Worm (Caenorhabditis elegans): ENCODE data around the gene symk-1.

- TF ChIP-seq nhr-90 (tag; optimal IDR thresholded peaks at IDR 0.05) (no peak), madf-3 (GFP tag; IDR thresholded peaks at IDR 0.05) (no peak), attf-6 (GFP tag; IDR thresholded peaks at IDR 0.05) (no peak), unc-62 (GFP tag; optimal IDR thresholded peaks at IDR 0.05) (no peak), pha-4 (tag; optimal IDR thresholded peaks at IDR 0.05) (no peak), ets-4 (GFP tag; optimal IDR thresholded peaks at IDR 0.05) (no peak), ama-1 (optimal IDR thresholded peaks at IDR 0.05) (no peak), ama-1 (GFP tag; optimal IDR thresholded peaks at IDR 0.05) (no peak), efl-1 (GFP tag; optimal IDR thresholded peaks at IDR 0.05) (no peak)
These were observed 31.3 kb downstream of the symk-1 start, which contains the start of gene F41E6.8 for ce11 chrV:8601420-8601819.
